Worm (Caenorhabditis elegans) whole organism, young adult: Measurements from ENCODE around the gene C14A4.7.

ENCODE experiments used
- B0019.2 ChIP-seq: fragments of 200-800 bp; sonication (Bioruptor generic); conservative IDR thresholded peaks from 2 replicates; pipeline ENCODE4 v1.3.6; 2022; ENCODE audit warnings: missing genetic modification reagents, missing genetic modification characterization, missing compliant biosample characterization
- B0035.1 ChIP-seq: sonication (generic microtip); optimal IDR thresholded peaks from 2 replicates; lab custom pipeline; 2016; ENCODE audit warnings: missing genetic modification characterization, mild to moderate bottlenecking, missing compliant biosample characterization, missing genotype, missing genetic modification reagents
- C06A6.2 ChIP-seq: fragments of 200-800 bp; sonication (Bioruptor generic); conservative IDR thresholded peaks from 2 replicates; pipeline ENCODE4 v1.3.6; 2022; ENCODE audit warnings: missing genetic modification characterization, missing compliant biosample characterization
- F10E7.11 ChIP-seq: sonication (generic microtip); optimal IDR thresholded peaks from 2 replicates; lab custom pipeline; 2017; ENCODE audit warnings: mild to moderate bottlenecking, missing genetic modification characterization, moderate library complexity, missing compliant biosample characterization
- F33H1.4 ChIP-seq: fragments of 200-800 bp; sonication (Bioruptor generic); IDR thresholded peaks from 2 replicates; pipeline ENCODE4 v1.3.6; 2022; ENCODE audit warnings: missing genetic modification reagents, missing genetic modification characterization, missing compliant biosample characterization
- F39B2.1 ChIP-seq: fragments of 200-800 bp; sonication (Bioruptor generic); IDR thresholded peaks from 2 replicates; pipeline ENCODE4 v1.3.6; 2022; ENCODE audit warnings: missing genetic modification reagents, missing genetic modification characterization, missing compliant biosample characterization
- F49E8.2 ChIP-seq: sonication (generic microtip); optimal IDR thresholded peaks from 3 replicates; lab custom pipeline; 2017; ENCODE audit warnings: missing genetic modification characterization, mild to moderate bottlenecking, missing compliant biosample characterization, antibody characterized with exemption, moderate library complexity; ENCODE audit not compliant: insufficient read depth
- F52B5.7 ChIP-seq: sonication (generic microtip); optimal IDR thresholded peaks from 2 replicates; lab custom pipeline; 2016; ENCODE audit warnings: mild to moderate bottlenecking, missing genetic modification characterization, missing compliant biosample characterization
- Y79H2A.3 ChIP-seq: fragments of 200-800 bp; sonication (Bioruptor generic); conservative IDR thresholded peaks from 2 replicates; pipeline ENCODE4 v1.3.6; 2022; ENCODE audit warnings: missing genetic modification reagents, missing genetic modification characterization, missing compliant biosample characterization
- akir-1 ChIP-seq: fragments of 200-800 bp; sonication (Bioruptor generic); optimal IDR thresholded peaks from 2 replicates; lab custom pipeline; 2018; ENCODE audit warnings: mild to moderate bottlenecking, missing genetic modification characterization, moderate library complexity, missing compliant biosample characterization
- aptf-2 ChIP-seq: fragments of 200-800 bp; sonication (Bioruptor generic); conservative IDR thresholded peaks from 2 replicates; pipeline ENCODE4 v1.3.6; 2022; ENCODE audit warnings: missing genetic modification reagents, missing genetic modification characterization, missing compliant biosample characterization
- attf-5 ChIP-seq: fragments of 200-800 bp; sonication (Bioruptor generic); optimal IDR thresholded peaks from 2 replicates; lab custom pipeline; 2018; ENCODE audit warnings: mild to moderate bottlenecking, missing genetic modification characterization, missing compliant biosample characterization
- attf-6 ChIP-seq: fragments of 200-800 bp; sonication (Bioruptor generic); IDR thresholded peaks from 2 replicates; pipeline ENCODE4 v1.3.6; 2022; ENCODE audit warnings: missing genetic modification reagents, missing genetic modification characterization, missing compliant biosample characterization
- bed-1 ChIP-seq: fragments of 200-800 bp; sonication (Bioruptor generic); IDR thresholded peaks from 2 replicates; pipeline ENCODE4 v1.3.6; 2022; ENCODE audit warnings: missing genetic modification reagents, missing genetic modification characterization, missing compliant biosample characterization
- ceh-79 ChIP-seq: sonication (generic microtip); optimal IDR thresholded peaks from 2 replicates; lab custom pipeline; 2017; ENCODE audit warnings: mild to moderate bottlenecking, missing genetic modification characterization, missing compliant biosample characterization
- die-1 ChIP-seq: sonication (generic microtip); optimal IDR thresholded peaks from 2 replicates; lab custom pipeline; 2016; ENCODE audit warnings: missing genotype, mild to moderate bottlenecking, missing genetic modification characterization, missing compliant biosample characterization
- dpl-1 ChIP-seq: fragments of 150-350 bp; optimal IDR thresholded peaks from 2 replicates; lab custom pipeline; 2014; ENCODE audit warnings: missing biosample characterization, missing genetic modification reagents, missing genetic modification characterization
- ekl-4 ChIP-seq: fragments of 200-800 bp; sonication (Bioruptor generic); IDR thresholded peaks from 2 replicates; pipeline ENCODE4 v1.3.6; 2022; ENCODE audit warnings: missing genetic modification reagents, missing genetic modification characterization, missing compliant biosample characterization
- gei-17 ChIP-seq: fragments of 200-800 bp; sonication (Bioruptor generic); optimal IDR thresholded peaks from 2 replicates; lab custom pipeline; 2018; ENCODE audit warnings: mild to moderate bottlenecking, missing genetic modification characterization, missing compliant biosample characterization
- hmg-1.2 ChIP-seq: fragments of 200-800 bp; sonication (Bioruptor generic); IDR thresholded peaks from 2 replicates; pipeline ENCODE4 v1.3.6; 2022; ENCODE audit warnings: missing genetic modification reagents, missing genetic modification characterization, missing compliant biosample characterization
- hsf-1 ChIP-seq: fragments of 200-800 bp; sonication (Bioruptor generic); IDR thresholded peaks from 2 replicates; pipeline ENCODE4 v1.3.6; 2022; ENCODE audit warnings: missing genetic modification reagents, missing genetic modification characterization, missing compliant biosample characterization
- let-526 ChIP-seq: fragments of 200-800 bp; sonication (Bioruptor generic); IDR thresholded peaks from 2 replicates; pipeline ENCODE4 v1.3.6; 2022; ENCODE audit warnings: missing genetic modification reagents, missing genetic modification characterization, missing compliant biosample characterization
- lin-26 ChIP-seq: fragments of 200-800 bp; sonication (Bioruptor generic); IDR thresholded peaks from 2 replicates; pipeline ENCODE4 v1.3.6; 2022; ENCODE audit warnings: missing genetic modification reagents, missing genetic modification characterization, missing compliant biosample characterization
- lin-54 ChIP-seq: fragments of 200-800 bp; sonication (Bioruptor generic); optimal IDR thresholded peaks from 2 replicates; lab custom pipeline; 2018; ENCODE audit warnings: mild to moderate bottlenecking, missing genetic modification characterization, missing compliant biosample characterization
- lir-1 ChIP-seq: fragments of 200-800 bp; sonication (Bioruptor generic); conservative IDR thresholded peaks from 2 replicates; pipeline ENCODE4 v1.3.6; 2022; ENCODE audit warnings: missing genetic modification reagents, missing genetic modification characterization, missing compliant biosample characterization
- mel-28 ChIP-seq: sonication (generic microtip); optimal IDR thresholded peaks from 2 replicates; lab custom pipeline; 2016; ENCODE audit warnings: borderline replicate concordance, mild to moderate bottlenecking, missing genetic modification characterization, missing compliant biosample characterization
- mxl-1 ChIP-seq: sonication (generic microtip); optimal IDR thresholded peaks from 2 replicates; lab custom pipeline; 2016; ENCODE audit warnings: missing genetic modification characterization, missing compliant biosample characterization
- nfya-2 ChIP-seq: fragments of 200-800 bp; sonication (Bioruptor generic); IDR thresholded peaks from 2 replicates; pipeline ENCODE4 v1.3.6; 2022; ENCODE audit warnings: missing genetic modification reagents, missing genetic modification characterization, missing compliant biosample characterization
- rcor-1 ChIP-seq: fragments of 200-800 bp; sonication (Bioruptor generic); IDR thresholded peaks from 2 replicates; pipeline ENCODE4 v1.3.6; 2022; ENCODE audit warnings: missing genetic modification reagents, missing genetic modification characterization, missing compliant biosample characterization
- repo-1 ChIP-seq: sonication (generic microtip); optimal IDR thresholded peaks from 2 replicates; lab custom pipeline; 2017; ENCODE audit warnings: mild to moderate bottlenecking, missing genetic modification characterization, missing compliant biosample characterization
- snpc-1.1 ChIP-seq: sonication (generic microtip); optimal IDR thresholded peaks from 2 replicates; lab custom pipeline; 2017; ENCODE audit warnings: missing genetic modification characterization, mild to moderate bottlenecking, missing compliant biosample characterization, antibody characterized with exemption, moderate library complexity, missing genotype, missing genetic modification reagents; ENCODE audit not compliant: insufficient read depth
- snpc-3.4 ChIP-seq: sonication (generic microtip); optimal IDR thresholded peaks from 2 replicates; lab custom pipeline; 2017; ENCODE audit warnings: missing genetic modification characterization, mild to moderate bottlenecking, missing compliant biosample characterization, antibody characterized with exemption, moderate library complexity, missing genotype, missing genetic modification reagents
- tlf-1 ChIP-seq: fragments of 200-800 bp; sonication (Bioruptor generic); optimal IDR thresholded peaks from 2 replicates; lab custom pipeline; 2018; ENCODE audit warnings: mild to moderate bottlenecking, missing genetic modification characterization, missing compliant biosample characterization
- unc-130 ChIP-seq: sonication (generic microtip); optimal IDR thresholded peaks from 2 replicates; lab custom pipeline; 2016; ENCODE audit warnings: missing genetic modification reagents, missing genetic modification characterization, missing compliant biosample characterization
- zfh-2 ChIP-seq: fragments of 200-800 bp; sonication (Bioruptor generic); conservative IDR thresholded peaks from 2 replicates; pipeline ENCODE4 v1.3.6; 2022; ENCODE audit warnings: missing genetic modification reagents, missing genetic modification characterization, missing compliant biosample characterization
- ztf-22 ChIP-seq: fragments of 200-800 bp; sonication (Bioruptor generic); optimal IDR thresholded peaks from 2 replicates; lab custom pipeline; 2018; ENCODE audit warnings: mild to moderate bottlenecking, missing genetic modification characterization, moderate library complexity, missing compliant biosample characterization

The C14A4.7 gene

DNA sequence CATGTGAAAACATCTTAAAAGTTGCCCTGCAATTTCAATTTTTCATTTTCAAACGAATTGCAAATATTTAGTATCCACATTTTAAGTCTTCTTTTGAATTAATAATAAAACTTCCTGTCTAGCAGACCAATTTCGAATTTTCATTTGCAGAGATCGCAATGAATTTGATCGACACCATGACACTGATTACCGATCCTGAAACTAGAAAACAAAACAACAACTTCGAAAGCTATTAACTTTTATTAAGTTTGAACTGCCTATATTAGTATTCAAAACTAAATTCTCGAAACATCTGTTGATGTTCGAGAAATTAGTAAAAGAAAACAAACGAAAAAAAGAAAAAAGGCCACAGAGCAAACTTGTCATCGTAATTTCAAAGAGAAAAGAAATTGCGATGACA lies 22.2 kb downstream of the C14A4.7 start (continued):
- TF ChIP-seq lir-1 (GFP tag; lab: Robert Waterston, UW) (no peak), ztf-22 (GFP tag; lab: Kevin White, UChicago) (no peak), mxl-1 (tag; lab: Kevin White, UChicago) (no peak), ekl-4 (GFP tag; lab: Robert Waterston, UW) (peak; percentile 10; the same call in 1 of the 2 replicates), rcor-1 (GFP tag; lab: Robert Waterston, UW) (0 out of 2 replicates have a peak, but pooled peaks have one; percentile 19)
- TF ChIP-seq, all 124 proteins: peak for 13

DNA sequence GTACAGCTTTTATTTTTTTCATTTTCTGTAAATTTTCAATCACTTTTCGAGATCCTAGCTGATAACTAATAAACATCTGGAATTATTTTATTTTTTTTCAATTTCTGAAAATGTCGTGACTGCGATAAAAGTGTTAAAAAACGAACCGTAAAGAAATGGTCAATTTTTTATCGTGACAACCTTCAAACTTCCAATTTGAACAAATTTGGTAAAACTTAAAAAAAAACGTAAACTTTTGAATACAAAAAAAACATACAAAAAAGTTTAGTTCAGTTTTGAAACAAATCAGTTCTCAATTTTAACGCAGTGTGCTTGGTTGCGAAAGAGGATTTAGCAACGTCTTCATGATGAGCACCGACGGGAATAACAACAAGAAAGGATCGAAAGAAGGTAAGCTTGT lies 24.4 kb downstream of the C14A4.7 start, which contains the start of gene C06A1.3:
Gene C06A1.3, plus strand, starts transcription at position 301 of the 400 bp plus-strand sequence.
- TF ChIP-seq tlf-1 (GFP tag; lab: Kevin White, UChicago) = no peak
- no peak for TF ChIP-seq ekl-4 (GFP tag; lab: Robert Waterston, UW)
- TF ChIP-seq ceh-79 = no peak
- TF ChIP-seq B0035.1 (tag; lab: Kevin White, UChicago) = no peak

DNA sequence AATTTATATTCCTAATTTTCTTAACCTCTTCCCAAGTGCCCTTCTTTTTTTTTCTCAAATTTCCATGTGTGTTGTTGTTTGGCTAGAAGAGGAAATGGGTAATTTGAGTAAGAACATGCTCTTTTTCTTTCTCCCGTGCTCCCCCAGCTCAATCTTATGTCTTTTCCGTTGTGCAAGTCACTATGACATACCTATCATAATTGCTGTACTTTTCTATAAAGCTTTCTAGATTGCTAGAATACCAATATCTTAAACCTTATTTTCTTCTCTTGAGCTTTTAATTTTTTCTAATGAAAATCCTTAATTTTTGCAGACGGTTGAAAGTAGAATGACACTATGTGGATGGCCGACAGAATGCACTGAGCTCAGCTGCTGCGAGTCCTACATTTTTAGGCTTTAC lies 26.1 kb downstream of the C14A4.7 start, which contains the start of gene txt-13:
Gene txt-13, plus strand, starts transcription at position 301 of the 400 bp plus-strand sequence.
- TF ChIP-seq nfya-2 (GFP tag; lab: Robert Waterston, UW) (no peak), lin-54 (GFP tag; lab: Kevin White, UChicago) (no peak), unc-130 (GFP tag; lab: Kevin White, UChicago) (no peak), snpc-3.4 (no peak), attf-5 (GFP tag; lab: Kevin White, UChicago) (no peak), lir-1 (GFP tag; lab: Robert Waterston, UW) (no peak), F52B5.7 (tag; lab: Kevin White, UChicago) (no peak), F10E7.11 (tag; lab: Kevin White, UChicago) (no peak)

DNA sequence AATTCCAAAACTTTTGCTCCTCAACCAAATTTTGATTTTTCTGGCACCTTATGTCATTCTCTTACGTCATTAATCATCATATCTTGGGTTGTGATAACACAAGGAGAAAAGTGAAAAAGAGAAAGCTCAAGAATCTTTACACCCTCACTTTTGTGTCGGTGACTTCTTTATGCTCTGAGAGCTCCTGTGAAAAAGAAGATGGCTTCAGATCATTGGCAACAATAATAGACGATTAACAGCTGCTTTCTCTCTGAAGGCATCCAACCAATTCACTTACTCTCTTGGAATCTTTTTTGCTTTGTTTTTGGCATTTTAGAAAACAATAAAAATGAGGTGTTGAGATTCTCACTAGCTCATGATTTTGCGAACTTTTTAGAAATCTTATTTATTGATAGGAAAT lies 26.9 kb downstream of the C14A4.7 start:
- TF ChIP-seq aptf-2 (GFP tag; lab: Robert Waterston, UW) (no peak), C06A6.2 (GFP tag; lab: Robert Waterston, UW) (no peak), ekl-4 (GFP tag; lab: Robert Waterston, UW) (no peak), mel-28 (tag; lab: Kevin White, UChicago) (no peak), F52B5.7 (tag; lab: Kevin White, UChicago) (no peak), zfh-2 (GFP tag; lab: Robert Waterston, UW) (no peak), ztf-22 (GFP tag; lab: Kevin White, UChicago) (no peak), die-1 (tag; lab: Kevin White, UChicago) (no peak), mxl-1 (tag; lab: Kevin White, UChicago) (no peak), attf-6 (GFP tag; lab: Robert Waterston, UW) (no peak), dpl-1 (GFP tag; lab: Kevin White, UChicago) (no peak), hsf-1 (no peak), akir-1 (no peak)

DNA sequence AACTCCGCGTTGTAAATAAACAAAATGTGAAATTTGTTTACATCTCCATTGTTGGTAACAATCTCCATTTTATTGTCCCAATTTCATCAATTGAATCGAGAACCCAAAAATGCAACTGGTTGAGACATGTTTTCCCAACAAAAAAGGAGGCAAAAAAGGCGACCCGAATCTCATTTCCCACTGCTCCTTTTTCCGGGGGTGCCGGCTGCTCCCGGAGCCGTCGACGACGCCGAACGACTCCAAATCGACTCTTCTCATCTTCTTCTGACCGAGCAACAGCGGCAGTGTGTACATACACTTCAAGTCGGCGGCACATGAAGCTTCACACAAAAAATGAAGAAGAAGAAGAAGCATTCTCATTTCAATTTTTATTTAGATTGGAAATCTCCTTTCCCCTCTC lies 29.9 kb downstream of the C14A4.7 start:
- TF ChIP-seq F39B2.1 (GFP tag; lab: Robert Waterston, UW) (no peak), zfh-2 (GFP tag; lab: Robert Waterston, UW) (peak; percentile 59)
- TF ChIP-seq, all 124 proteins: peak for 1

DNA sequence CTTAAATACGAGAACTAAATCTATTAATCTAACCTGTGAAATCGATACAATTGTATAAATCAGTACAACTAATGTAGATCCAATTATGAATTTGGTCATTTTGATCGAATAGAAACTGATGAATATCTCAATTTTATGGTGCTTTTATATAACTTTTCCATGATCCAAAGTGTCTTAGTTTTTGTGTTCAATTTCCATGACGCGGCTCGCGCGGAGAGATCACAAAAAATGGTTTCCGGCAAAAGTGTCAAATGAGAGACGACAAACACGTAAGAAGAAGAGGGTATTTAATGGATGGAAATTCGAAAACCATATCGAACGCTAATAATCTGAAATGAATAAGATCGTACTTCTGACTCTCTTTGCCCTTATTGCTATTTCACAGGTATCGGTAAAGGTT lies 31.8 kb downstream of the C14A4.7 start, which contains the start of the genes C06A1.6 and C06A1.7:
Gene C06A1.6, minus strand, starts transcription at position 101 of the 400 bp plus-strand sequence.
Gene C06A1.7, plus strand, starts transcription at position 314 of the 400 bp plus-strand sequence.
- TF ChIP-seq Y79H2A.3 (GFP tag; lab: Robert Waterston, UW) (no peak), die-1 (tag; lab: Kevin White, UChicago) (no peak), repo-1 (no peak), F49E8.2 (tag; lab: Kevin White, UChicago) (no peak), gei-17 (no peak), lir-1 (GFP tag; lab: Robert Waterston, UW) (no peak), snpc-1.1 (no peak), bed-1 (GFP tag; lab: Robert Waterston, UW) (no peak), ekl-4 (GFP tag; lab: Robert Waterston, UW) (no peak), hmg-1.2 (GFP tag; lab: Robert Waterston, UW) (no peak), let-526 (no peak), lin-26 (no peak), B0019.2 (no peak), attf-5 (GFP tag; lab: Kevin White, UChicago) (no peak), F33H1.4 (GFP tag; lab: Robert Waterston, UW) (no peak)
